Worm (Caenorhabditis elegans) whole organism, L2 larva: ENCODE measurements around the gene aagr-1.

Source experiments
- C34F6.9 ChIP-seq: fragments of 150-350 bp; optimal IDR thresholded peaks from 2 replicates; lab custom pipeline; 2014; ENCODE audit warnings: missing biosample characterization, missing genetic modification characterization
- R02D3.7 ChIP-seq: fragments of 150-350 bp; optimal IDR thresholded peaks from 2 replicates; lab custom pipeline; 2014; ENCODE audit warnings: missing biosample characterization, missing genetic modification characterization
- ZK546.5 ChIP-seq: sonication (generic microtip); optimal IDR thresholded peaks from 2 replicates; lab custom pipeline; 2017; ENCODE audit warnings: missing biosample characterization, missing genetic modification characterization
- aly-2 ChIP-seq: fragments of 150-350 bp; optimal IDR thresholded peaks from 2 replicates; lab custom pipeline; 2014; ENCODE audit warnings: missing biosample characterization, missing genetic modification characterization
- ama-1 ChIP-seq: fragments of 150-350 bp; optimal IDR thresholded peaks from 2 replicates; lab custom pipeline; 2018; ENCODE audit warnings: inconsistent platforms
- blmp-1 ChIP-seq: sonication (generic microtip); optimal IDR thresholded peaks from 2 replicates; lab custom pipeline; 2017; ENCODE audit warnings: missing genetic modification characterization, mild to moderate bottlenecking, missing compliant biosample characterization, antibody characterized with exemption, moderate library complexity; ENCODE audit not compliant: insufficient read depth
- ceh-16 ChIP-seq: fragments of 150-350 bp; optimal IDR thresholded peaks from 2 replicates; lab custom pipeline; 2014; ENCODE audit warnings: missing biosample characterization, missing genetic modification characterization
- crh-2 ChIP-seq: sonication (generic microtip); optimal IDR thresholded peaks from 2 replicates; lab custom pipeline; 2017; ENCODE audit warnings: missing biosample characterization, missing genetic modification characterization
- egl-27 ChIP-seq: sonication (generic microtip); optimal IDR thresholded peaks from 3 replicates; lab custom pipeline; 2017; ENCODE audit warnings: missing biosample characterization, missing genetic modification reagents, missing genetic modification characterization
- elt-1 ChIP-seq: fragments of 150-350 bp; optimal IDR thresholded peaks from 2 replicates; lab custom pipeline; 2014; ENCODE audit warnings: missing biosample characterization, missing genetic modification characterization
- fos-1 ChIP-seq: fragments of 150-350 bp; optimal IDR thresholded peaks from 2 replicates; lab custom pipeline; 2014; ENCODE audit warnings: missing biosample characterization, missing genetic modification characterization
- lin-11 ChIP-seq: fragments of 150-350 bp; sonication (generic microtip); optimal IDR thresholded peaks from 2 replicates; lab custom pipeline; 2014; ENCODE audit warnings: missing biosample characterization, missing genetic modification characterization, inconsistent platforms, mixed read lengths
- lsy-2 ChIP-seq, 2 experiments: fragments of 150-350 bp in 1 of 2; sonication (generic microtip) in 1 of 2; optimal IDR thresholded peaks; 2 replicates each; lab custom pipeline; 2014 to 2017; ENCODE audit warnings: missing biosample characterization in 2 of 2, missing genetic modification characterization in 2 of 2
- mab-5 ChIP-seq: fragments of 150-350 bp; optimal IDR thresholded peaks from 2 replicates; lab custom pipeline; 2014; ENCODE audit warnings: missing biosample characterization, missing genetic modification characterization
- mbf-1 ChIP-seq: sonication (generic microtip); optimal IDR thresholded peaks from 2 replicates; lab custom pipeline; 2017; ENCODE audit warnings: missing biosample characterization, missing genetic modification characterization
- mdl-1 ChIP-seq, 2 experiments: fragments of 150-350 bp in 1 of 2; sonication (generic microtip) in 1 of 2; optimal IDR thresholded peaks; 2 replicates each; lab custom pipeline; 2017; ENCODE audit warnings: missing biosample characterization in 2 of 2, missing genetic modification characterization in 2 of 2
- nhr-10 ChIP-seq: sonication (generic microtip); optimal IDR thresholded peaks from 2 replicates; lab custom pipeline; 2017; ENCODE audit warnings: missing biosample characterization, missing genetic modification characterization
- nhr-12 ChIP-seq: fragments of 150-350 bp; optimal IDR thresholded peaks from 2 replicates; lab custom pipeline; 2014; ENCODE audit warnings: missing biosample characterization, missing genetic modification characterization
- nhr-129 ChIP-seq: fragments of 150-350 bp; optimal IDR thresholded peaks from 2 replicates; lab custom pipeline; 2014; ENCODE audit warnings: missing biosample characterization, missing genetic modification characterization
- nhr-21 ChIP-seq: fragments of 150-350 bp; optimal IDR thresholded peaks from 2 replicates; lab custom pipeline; 2014; ENCODE audit warnings: missing biosample characterization, missing genetic modification characterization
- nhr-23 ChIP-seq: fragments of 150-350 bp; optimal IDR thresholded peaks from 2 replicates; lab custom pipeline; 2014; ENCODE audit warnings: missing biosample characterization, missing genetic modification reagents, missing genetic modification characterization
- nhr-237 ChIP-seq: fragments of 150-350 bp; optimal IDR thresholded peaks from 2 replicates; lab custom pipeline; 2014; ENCODE audit warnings: missing biosample characterization, missing genetic modification characterization
- nhr-25 ChIP-seq: fragments of 150-350 bp; sonication (generic microtip); optimal IDR thresholded peaks from 3 replicates; lab custom pipeline; 2014; ENCODE audit warnings: missing biosample characterization, missing genetic modification characterization
- peb-1 ChIP-seq: fragments of 150-350 bp; optimal IDR thresholded peaks from 2 replicates; lab custom pipeline; 2014; ENCODE audit warnings: missing biosample characterization, missing genetic modification characterization
- skn-1 ChIP-seq: sonication (generic microtip); optimal IDR thresholded peaks from 2 replicates; lab custom pipeline; 2017; ENCODE audit warnings: missing biosample characterization, missing genetic modification characterization
- sma-3 ChIP-seq: sonication (generic microtip); optimal IDR thresholded peaks from 2 replicates; lab custom pipeline; 2016; ENCODE audit warnings: missing genetic modification reagents, missing genetic modification characterization, missing compliant biosample characterization
- sma-9 ChIP-seq, 2 experiments: fragments of 150-350 bp in 1 of 2; sonication (generic microtip) in 1 of 2; optimal IDR thresholded peaks; 2 replicates each; lab custom pipeline; 2014 to 2016; ENCODE audit warnings: missing genetic modification characterization in 2 of 2, mild to moderate bottlenecking in 1 of 2, missing biosample characterization in 1 of 2, missing compliant biosample characterization in 1 of 2, missing genetic modification reagents in 1 of 2, moderate library complexity in 1 of 2
- snpc-4 ChIP-seq: fragments of 150-350 bp; optimal IDR thresholded peaks from 2 replicates; lab custom pipeline; 2014; ENCODE audit warnings: missing biosample characterization, missing genetic modification characterization
- unc-39 ChIP-seq: fragments of 150-350 bp; optimal IDR thresholded peaks from 2 replicates; lab custom pipeline; 2014; ENCODE audit warnings: missing biosample characterization, missing genetic modification characterization
- unc-62 ChIP-seq: fragments of 150-350 bp; optimal IDR thresholded peaks from 2 replicates; lab custom pipeline; 2014; ENCODE audit warnings: missing biosample characterization, missing genetic modification reagents, missing genetic modification characterization
- zag-1 ChIP-seq: fragments of 150-350 bp; optimal IDR thresholded peaks from 2 replicates; lab custom pipeline; 2014; ENCODE audit warnings: missing biosample characterization, missing genetic modification characterization
- ztf-1 ChIP-seq: fragments of 200-800 bp; sonication (Bioruptor generic); conservative IDR thresholded peaks from 2 replicates; pipeline ENCODE4 v1.3.6; 2022; ENCODE audit warnings: missing genetic modification characterization, missing compliant biosample characterization
- ztf-11 ChIP-seq: sonication (generic microtip); optimal IDR thresholded peaks from 2 replicates; lab custom pipeline; 2017; ENCODE audit warnings: missing biosample characterization, missing genetic modification characterization
- ztf-4 ChIP-seq: fragments of 150-350 bp; optimal IDR thresholded peaks from 2 replicates; lab custom pipeline; 2014; ENCODE audit warnings: missing biosample characterization, missing genetic modification characterization

The aagr-1 gene

DNA sequence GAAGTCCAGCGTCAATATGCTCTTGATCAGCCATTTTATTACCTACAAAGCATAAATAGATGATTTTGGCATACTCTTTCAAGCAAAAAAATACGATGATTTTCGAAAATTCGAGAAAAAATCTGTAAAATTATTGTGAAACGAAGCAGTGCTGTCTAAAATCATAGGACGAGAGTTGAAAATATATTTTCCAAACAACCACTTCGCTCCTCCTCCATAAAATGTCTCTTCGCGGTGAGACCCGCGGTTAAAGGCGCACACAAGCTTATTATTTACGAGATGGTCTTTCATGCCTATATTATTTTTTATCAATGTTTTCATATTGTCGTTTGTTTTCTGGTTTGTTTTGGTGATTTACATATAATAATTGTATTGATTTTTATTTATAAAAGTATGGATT is 13.0 kb downstream of the aagr-1 start, which contains the start of gene nap-1 (continued):
- TF ChIP-seq elt-1 (tag; lab: Kevin White, UChicago): no peak
- no peak for TF ChIP-seq egl-27 (tag; lab: Kevin White, UChicago)
- TF ChIP-seq unc-39 (tag; lab: Kevin White, UChicago): no peak
- TF ChIP-seq zag-1 (tag; lab: Kevin White, UChicago): no peak
- peak; percentile 66 for TF ChIP-seq snpc-4 (tag; lab: Kevin White, UChicago)
- TF ChIP-seq mdl-1 (tag; optimal IDR thresholded peaks at IDR 0.05; lab: Kevin White, UChicago): peak in 1 of 2 experiments; percentile 11
- TF ChIP-seq sma-3: peak; percentile 44
- TF ChIP-seq skn-1: peak; percentile 17
- peak; percentile 90 for TF ChIP-seq R02D3.7 (tag; lab: Kevin White, UChicago)

DNA sequence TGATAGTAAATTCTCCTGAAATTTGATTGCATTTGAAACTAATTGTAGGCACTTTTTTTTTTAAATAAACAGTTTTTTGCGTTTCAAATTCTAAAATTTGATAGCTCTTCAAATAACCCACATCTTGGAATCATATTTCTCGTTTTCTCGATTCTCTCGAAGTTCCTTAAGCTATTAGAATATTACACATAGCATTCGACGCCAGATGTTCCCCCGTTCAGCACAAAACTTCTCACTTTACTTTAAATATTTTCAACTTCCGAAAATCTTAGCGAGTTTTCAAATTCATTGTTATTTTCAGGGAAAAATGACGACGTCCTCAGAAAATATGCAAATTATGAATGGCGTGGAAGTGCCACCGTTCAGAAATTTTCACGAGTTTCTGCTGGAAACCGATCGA is 13.4 kb downstream of the aagr-1 start, which contains the start of gene praf-3:
praf-3 (plus strand) TSS at position 301 of the 400 bp plus-strand sequence.
- TF ChIP-seq nhr-129 (tag; lab: Kevin White, UChicago) (no peak), nhr-12 (tag; lab: Kevin White, UChicago) (no peak), nhr-237 (tag; lab: Kevin White, UChicago) (no peak), nhr-21 (tag; lab: Kevin White, UChicago) (no peak), ztf-1 (GFP tag; lab: Robert Waterston, UW) (no peak), mbf-1 (tag; lab: Kevin White, UChicago) (no peak), mdl-1 (tag; optimal IDR thresholded peaks at IDR 0.05; lab: Kevin White, UChicago) (no peak), egl-27 (tag; lab: Kevin White, UChicago) (no peak), nhr-23 (tag; lab: Kevin White, UChicago) (no peak), sma-9 (GFP tag; optimal IDR thresholded peaks at IDR 0.05; lab: Kevin White, UChicago) (no peak), sma-9 (tag; optimal IDR thresholded peaks at IDR 0.05; lab: Kevin White, UChicago) (no peak), blmp-1 (tag; lab: Kevin White, UChicago) (no peak), ZK546.5 (tag; lab: Kevin White, UChicago) (no peak)

DNA sequence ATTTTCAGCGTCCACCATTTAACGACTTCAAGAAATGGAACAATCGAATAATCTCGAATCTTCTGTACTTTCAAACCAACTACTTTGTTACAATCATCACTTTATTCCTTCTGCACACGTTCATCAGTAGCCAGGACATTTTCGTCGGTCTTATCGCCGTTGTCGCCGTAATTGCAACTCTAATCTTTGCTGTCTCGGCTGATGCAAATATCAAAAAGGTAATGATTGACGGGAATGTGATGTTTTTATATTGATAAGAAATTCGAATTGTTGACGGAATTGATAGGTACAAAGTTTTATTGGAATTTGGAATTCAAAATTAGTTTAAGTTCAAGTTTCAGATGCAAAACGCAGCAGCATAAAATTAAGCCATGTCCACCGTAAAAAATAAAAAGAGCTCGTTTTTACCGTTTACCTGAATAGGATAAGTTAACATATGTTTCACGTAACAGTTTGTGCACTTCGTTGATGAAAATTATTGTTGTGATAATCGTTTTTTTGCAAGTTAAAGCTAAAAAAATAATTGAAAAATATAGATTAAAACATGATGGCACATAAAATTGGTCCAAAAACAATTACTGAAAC is 14.0 kb downstream of the aagr-1 start:
- no peak for TF ChIP-seq ama-1 (lab: Kevin White, UChicago)
- peak; percentile 78 for TF ChIP-seq fos-1 (tag; lab: Kevin White, UChicago)
- peak; percentile 40 for TF ChIP-seq sma-9 (GFP tag; optimal IDR thresholded peaks at IDR 0.05; lab: Kevin White, UChicago)
- TF ChIP-seq sma-9 (tag; optimal IDR thresholded peaks at IDR 0.05; lab: Kevin White, UChicago): no peak
- TF ChIP-seq crh-2 (tag; lab: Kevin White, UChicago): peak; percentile 44

DNA sequence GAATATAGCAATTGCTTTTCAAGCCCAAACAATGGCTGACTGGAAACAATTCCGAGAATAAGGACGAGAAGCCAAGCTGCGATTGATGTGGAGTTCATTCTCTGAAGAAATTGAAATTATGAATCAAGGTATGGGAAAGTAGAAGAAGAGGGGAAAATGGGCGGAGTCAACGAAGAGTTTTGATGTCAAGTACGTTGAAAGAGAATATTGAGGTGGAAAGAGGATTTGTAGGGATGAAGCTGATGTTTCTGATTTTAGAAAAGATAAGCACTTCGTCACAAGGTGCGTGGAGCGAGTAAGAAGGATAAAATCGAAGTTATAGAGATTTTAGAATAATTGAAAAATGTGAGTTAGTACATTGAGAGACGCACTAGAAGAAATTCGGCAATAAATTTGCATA is 16.4 kb downstream of the aagr-1 start, which contains the start of gene D2096.9:
D2096.9 (minus strand) TSS at position 101 of the 400 bp plus-strand sequence.
- TF ChIP-seq nhr-10 (tag; lab: Kevin White, UChicago): no peak
- TF ChIP-seq unc-39 (tag; lab: Kevin White, UChicago): no peak
- TF ChIP-seq ztf-11 (tag; lab: Kevin White, UChicago): no peak
- no peak for TF ChIP-seq peb-1
- TF ChIP-seq fos-1 (tag; lab: Kevin White, UChicago): no peak
- TF ChIP-seq ztf-1 (GFP tag; lab: Robert Waterston, UW): no peak
- no peak for TF ChIP-seq sma-3
- TF ChIP-seq ztf-4: no peak
- no peak for TF ChIP-seq ceh-16
- TF ChIP-seq nhr-25 (tag; lab: Kevin White, UChicago): no peak
- no peak for TF ChIP-seq unc-62 (GFP tag; lab: Kevin White, UChicago)
- no peak for TF ChIP-seq aly-2 (tag; lab: Kevin White, UChicago)

DNA sequence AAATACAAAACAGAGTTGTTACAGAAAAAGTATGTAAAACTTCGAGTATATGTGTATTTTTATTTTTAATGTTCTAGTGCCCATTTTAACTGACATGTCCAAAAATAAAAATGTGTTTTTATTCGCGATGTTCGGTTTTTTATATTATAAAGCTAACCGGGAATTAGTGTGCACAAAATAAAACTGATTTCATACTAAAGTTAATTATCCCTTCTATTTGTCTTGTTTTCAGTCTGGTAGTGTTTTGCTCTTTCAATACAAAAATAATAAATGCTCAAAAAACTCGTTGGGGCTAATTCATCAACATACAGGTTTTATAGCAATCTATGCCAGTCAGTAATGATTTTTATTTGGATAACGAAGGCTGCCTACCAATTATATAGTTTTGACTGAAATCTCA is 18.4 kb downstream of the aagr-1 start:
- TF ChIP-seq lsy-2 (tag; optimal IDR thresholded peaks at IDR 0.05; lab: Kevin White, UChicago): no peak
- TF ChIP-seq peb-1: no peak
- no peak for TF ChIP-seq mab-5 (tag; lab: Kevin White, UChicago)
- TF ChIP-seq mdl-1 (tag; optimal IDR thresholded peaks at IDR 0.05; lab: Kevin White, UChicago): no peak
- TF ChIP-seq blmp-1 (tag; lab: Kevin White, UChicago): no peak
- no peak for TF ChIP-seq C34F6.9 (tag; lab: Kevin White, UChicago)
- TF ChIP-seq nhr-10 (tag; lab: Kevin White, UChicago): no peak
- TF ChIP-seq sma-3: no peak
- no peak for TF ChIP-seq nhr-237 (tag; lab: Kevin White, UChicago)
- no peak for TF ChIP-seq lin-11 (tag; lab: Kevin White, UChicago)
- TF ChIP-seq zag-1 (tag; lab: Kevin White, UChicago): no peak
- no peak for TF ChIP-seq R02D3.7 (tag; lab: Kevin White, UChicago)
- TF ChIP-seq, all 48 proteins: peak for 0
